Worm (Caenorhabditis elegans) whole organism, L1 larva: Measurements from ENCODE around the gene ddn-2.

Experiments
- C04F5.9 ChIP-seq: sonication (generic microtip); optimal IDR thresholded peaks from 2 replicates; lab custom pipeline; 2016; ENCODE audit warnings: missing genetic modification characterization, missing compliant biosample characterization
- C34B4.2 ChIP-seq: sonication (generic microtip); optimal IDR thresholded peaks from 2 replicates; lab custom pipeline; 2017; ENCODE audit warnings: mild to moderate bottlenecking, missing genetic modification characterization, missing compliant biosample characterization
- ceh-8 ChIP-seq: fragments of 200-800 bp; sonication (Bioruptor generic); optimal IDR thresholded peaks from 2 replicates; lab custom pipeline; 2018; ENCODE audit warnings: mild to moderate bottlenecking, missing genetic modification characterization, moderate library complexity, missing compliant biosample characterization
- ces-1 ChIP-seq: fragments of 150-350 bp; optimal IDR thresholded peaks from 2 replicates; lab custom pipeline; 2014; ENCODE audit warnings: missing biosample characterization, missing genetic modification reagents, missing genetic modification characterization
- dsc-1 ChIP-seq: sonication (generic microtip); optimal IDR thresholded peaks from 2 replicates; lab custom pipeline; 2016; ENCODE audit warnings: mild to moderate bottlenecking, missing genetic modification characterization, missing compliant biosample characterization
- efl-1 ChIP-seq, 4 experiments: fragments of 150-350 bp; optimal IDR thresholded peaks in 3 of 4; peaks in 1 of 4; 1 replicate in 1 of 4; 2 replicates in 3 of 4; lab custom pipeline; 2014; ENCODE audit warnings: missing biosample characterization in 2 of 4, missing genetic modification characterization in 2 of 4, missing genetic modification reagents in 2 of 4
- egl-27 ChIP-seq, 2 experiments: fragments of 150-350 bp in 1 of 2; sonication (generic microtip); optimal IDR thresholded peaks; 3 replicates each; lab custom pipeline; 2017 to 2018; ENCODE audit warnings: missing biosample characterization in 2 of 2, missing genetic modification characterization in 2 of 2, missing genetic modification reagents in 2 of 2
- elt-2 ChIP-seq: sonication (generic microtip); optimal IDR thresholded peaks from 2 replicates; lab custom pipeline; 2016; ENCODE audit warnings: missing genetic modification characterization, mild to moderate bottlenecking, inconsistent platforms, missing compliant biosample characterization, missing genetic modification reagents
- ets-5 ChIP-seq: fragments of 200-800 bp; sonication (Bioruptor generic); IDR thresholded peaks from 2 replicates; pipeline ENCODE4 v1.3.6; 2022; ENCODE audit warnings: missing genetic modification characterization, missing compliant biosample characterization
- fkh-10 ChIP-seq: sonication (generic microtip); optimal IDR thresholded peaks from 2 replicates; lab custom pipeline; 2017; ENCODE audit warnings: missing biosample characterization, missing genetic modification reagents, missing genetic modification characterization
- fos-1 ChIP-seq: fragments of 150-350 bp; optimal IDR thresholded peaks from 2 replicates; lab custom pipeline; 2014; ENCODE audit warnings: missing biosample characterization, missing genetic modification characterization
- grh-1 ChIP-seq: fragments of 200-800 bp; sonication (Bioruptor generic); IDR thresholded peaks from 2 replicates; pipeline ENCODE4 v1.3.6; 2022; ENCODE audit warnings: missing genetic modification reagents, missing genetic modification characterization, missing compliant biosample characterization
- hpl-2 ChIP-seq: fragments of 150-350 bp; optimal IDR thresholded peaks from 2 replicates; lab custom pipeline; 2014; ENCODE audit warnings: missing biosample characterization, missing genetic modification reagents, missing genetic modification characterization
- isw-1 ChIP-seq: fragments of 200-800 bp; sonication (Bioruptor generic); IDR thresholded peaks from 2 replicates; pipeline ENCODE4 v1.3.6; 2022; ENCODE audit warnings: missing genetic modification characterization, missing compliant biosample characterization
- jun-1 ChIP-seq: fragments of 150-350 bp; optimal IDR thresholded peaks from 2 replicates; lab custom pipeline; 2014; ENCODE audit warnings: missing biosample characterization, missing genetic modification reagents, missing genetic modification characterization
- lin-39 ChIP-seq: fragments of 150-350 bp; optimal IDR thresholded peaks from 2 replicates; lab custom pipeline; 2014; ENCODE audit warnings: missing biosample characterization, missing genetic modification reagents, missing genetic modification characterization
- lir-3 ChIP-seq: sonication (generic microtip); optimal IDR thresholded peaks from 2 replicates; lab custom pipeline; 2016; ENCODE audit warnings: mild to moderate bottlenecking, missing genetic modification characterization, moderate library complexity, missing compliant biosample characterization; ENCODE audit not compliant: poor library complexity
- mep-1 ChIP-seq: fragments of 150-350 bp; optimal IDR thresholded peaks from 2 replicates; lab custom pipeline; 2014; ENCODE audit warnings: missing biosample characterization, missing genetic modification characterization
- nhr-11 ChIP-seq: fragments of 150-350 bp; optimal IDR thresholded peaks from 2 replicates; lab custom pipeline; 2014; ENCODE audit warnings: missing biosample characterization, missing genetic modification characterization
- nhr-237 ChIP-seq: fragments of 150-350 bp; optimal IDR thresholded peaks from 2 replicates; lab custom pipeline; 2014; ENCODE audit warnings: missing biosample characterization, missing genetic modification characterization
- nhr-71 ChIP-seq: sonication (generic microtip); optimal IDR thresholded peaks from 2 replicates; lab custom pipeline; 2016; ENCODE audit warnings: mild to moderate bottlenecking, missing genetic modification characterization, moderate library complexity, missing compliant biosample characterization
- nhr-77 ChIP-seq: fragments of 150-350 bp; optimal IDR thresholded peaks from 2 replicates; lab custom pipeline; 2014; ENCODE audit warnings: missing biosample characterization, missing genetic modification characterization
- nhr-90 ChIP-seq: sonication (generic microtip); optimal IDR thresholded peaks from 2 replicates; lab custom pipeline; 2016; ENCODE audit warnings: mild to moderate bottlenecking, missing genetic modification characterization, missing compliant biosample characterization; ENCODE audit not compliant: poor library complexity
- pax-3 ChIP-seq: fragments of 200-800 bp; sonication (Bioruptor generic); optimal IDR thresholded peaks from 2 replicates; lab custom pipeline; 2018; ENCODE audit warnings: mild to moderate bottlenecking, missing genetic modification characterization, moderate library complexity, missing compliant biosample characterization
- pqm-1 ChIP-seq: sonication (generic microtip); optimal IDR thresholded peaks from 3 replicates; lab custom pipeline; 2017; ENCODE audit warnings: missing biosample characterization, missing genetic modification characterization
- rnt-1 ChIP-seq: sonication (generic microtip); optimal IDR thresholded peaks from 2 replicates; lab custom pipeline; 2016; ENCODE audit warnings: mild to moderate bottlenecking, missing genetic modification characterization, moderate library complexity, missing compliant biosample characterization
- snpc-4 ChIP-seq: fragments of 150-350 bp; optimal IDR thresholded peaks from 2 replicates; lab custom pipeline; 2014; ENCODE audit warnings: missing biosample characterization, missing genetic modification characterization
- sptf-1 ChIP-seq: fragments of 150-350 bp; optimal IDR thresholded peaks from 2 replicates; lab custom pipeline; 2014; ENCODE audit warnings: missing biosample characterization, missing genetic modification characterization
- swsn-7 ChIP-seq: sonication (generic microtip); optimal IDR thresholded peaks from 2 replicates; lab custom pipeline; 2016; ENCODE audit warnings: missing genetic modification characterization, missing compliant biosample characterization
- tlp-1 ChIP-seq: fragments of 150-350 bp; optimal IDR thresholded peaks from 2 replicates; lab custom pipeline; 2014; ENCODE audit warnings: missing biosample characterization, missing genetic modification characterization
- unc-30 ChIP-seq: sonication (generic microtip); optimal IDR thresholded peaks from 2 replicates; lab custom pipeline; 2017; ENCODE audit warnings: missing biosample characterization, missing genetic modification characterization
- unc-98 ChIP-seq: fragments of 200-800 bp; sonication (Bioruptor generic); IDR thresholded peaks from 2 replicates; pipeline ENCODE4 v1.3.6; 2022; ENCODE audit warnings: missing genetic modification characterization, missing compliant biosample characterization
- vab-15 ChIP-seq: sonication (generic microtip); optimal IDR thresholded peaks from 2 replicates; lab custom pipeline; 2017; ENCODE audit warnings: missing genotype, mild to moderate bottlenecking, missing genetic modification characterization, missing compliant biosample characterization
- xbp-1 ChIP-seq: sonication (generic microtip); optimal IDR thresholded peaks from 2 replicates; lab custom pipeline; 2016; ENCODE audit warnings: missing genetic modification characterization, missing compliant biosample characterization
- zip-4 ChIP-seq: fragments of 200-800 bp; sonication (Bioruptor generic); optimal IDR thresholded peaks from 2 replicates; lab custom pipeline; 2018; ENCODE audit warnings: mild to moderate bottlenecking, missing genetic modification characterization, moderate library complexity, missing compliant biosample characterization

The ddn-2 gene

ce11 chrII:12892407-12892806, 16.5 kb upstream of the ddn-2 start:
- TF ChIP-seq elt-2 (tag; lab: Kevin White, UChicago): peak; percentile 14
- no peak for TF ChIP-seq ceh-8

ce11 chrII:12895078-12895670, 13.7 kb upstream of the ddn-2 start, which contains the start of the genes clec-62 and clec-63:
Gene clec-62 (minus strand): TSS chrII:12895128.
Gene clec-63 (plus strand): TSS chrII:12895638.
- TF ChIP-seq fos-1 (tag; lab: Kevin White, UChicago): no peak
- peak; percentile 21 for TF ChIP-seq pax-3 (tag; lab: Kevin White, UChicago)
- peak; percentile 35 for TF ChIP-seq pqm-1 (tag; lab: Kevin White, UChicago)
- TF ChIP-seq sptf-1: no peak
- no peak for TF ChIP-seq dsc-1 (tag; lab: Kevin White, UChicago)
- peak; percentile 55 for TF ChIP-seq tlp-1
- TF ChIP-seq nhr-71 (tag; lab: Kevin White, UChicago): no peak
- peak; percentile 81 for TF ChIP-seq elt-2 (tag; lab: Kevin White, UChicago)
- TF ChIP-seq nhr-237 (tag; lab: Kevin White, UChicago): no peak
- TF ChIP-seq fkh-10 (GFP tag; lab: Kevin White, UChicago): no peak

- no peak for TF ChIP-seq ets-5 (GFP tag; lab: Robert Waterston, UW)
- no peak for TF ChIP-seq tlp-1
- TF ChIP-seq nhr-237 (tag; lab: Kevin White, UChicago): no peak
- no peak for TF ChIP-seq nhr-71 (tag; lab: Kevin White, UChicago)
- no peak for TF ChIP-seq ceh-8
These were observed 12.2 kb upstream of the ddn-2 start for ce11 chrII:12896666-12897065.

ce11 chrII:12897361-12897760, 11.5 kb upstream of the ddn-2 start:
- TF ChIP-seq unc-30 (no peak), efl-1 (optimal IDR thresholded peaks at IDR 0.05; lab: Kevin White, UChicago) (no peak), efl-1 (GFP tag; optimal IDR thresholded peaks at IDR 0.05 in 1 of 2; lab: Kevin White, UChicago) (peak in 1 of 2 experiments; percentile 69)

DNA sequence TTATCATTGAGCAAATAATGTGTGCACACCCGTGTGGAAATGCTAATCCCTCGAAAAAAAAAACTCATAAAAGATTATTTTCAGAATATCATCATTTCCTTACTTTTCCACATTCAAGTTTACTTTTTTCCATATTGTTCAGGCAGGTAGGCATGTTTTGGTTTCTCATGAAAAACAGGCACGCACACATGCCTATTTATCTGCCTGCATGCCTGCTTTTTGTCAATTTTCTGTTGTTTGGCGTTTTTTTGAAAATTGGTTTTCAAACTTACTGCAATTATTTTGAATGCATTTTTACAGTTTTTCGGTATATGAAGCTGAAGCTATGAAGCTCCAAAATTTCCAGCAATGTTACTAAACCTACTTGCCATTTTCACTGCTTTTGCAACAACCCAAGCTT, 10.9 kb upstream of the ddn-2 start, which contains the start of gene clec-64:
Gene clec-64 (plus strand): TSS at position 301 of the 400 bp plus-strand sequence.
- no peak for TF ChIP-seq C04F5.9 (tag; lab: Kevin White, UChicago)
- no peak for TF ChIP-seq nhr-77 (tag; lab: Kevin White, UChicago)
- TF ChIP-seq isw-1: no peak
- TF ChIP-seq nhr-11 (tag; lab: Kevin White, UChicago): no peak
- TF ChIP-seq nhr-90 (tag; lab: Kevin White, UChicago): no peak
- no peak for TF ChIP-seq zip-4 (GFP tag; lab: Kevin White, UChicago)
- no peak for TF ChIP-seq xbp-1 (tag; lab: Kevin White, UChicago)
- no peak for TF ChIP-seq rnt-1 (tag; lab: Kevin White, UChicago)
- TF ChIP-seq C34B4.2 (tag; lab: Kevin White, UChicago): no peak
- no peak for TF ChIP-seq jun-1 (tag; lab: Kevin White, UChicago)
- no peak for TF ChIP-seq snpc-4
- no peak for TF ChIP-seq swsn-7 (tag; lab: Kevin White, UChicago)
- no peak for TF ChIP-seq egl-27 (tag; optimal IDR thresholded peaks at IDR 0.05; lab: Kevin White, UChicago)
- TF ChIP-seq, all 84 proteins: peak for 0

- TF ChIP-seq grh-1 (no peak), ces-1 (GFP tag; lab: Kevin White, UChicago) (no peak), hpl-2 (GFP tag; lab: Kevin White, UChicago) (no peak), lir-3 (tag; lab: Kevin White, UChicago) (no peak), mep-1 (tag; lab: Kevin White, UChicago) (no peak), lin-39 (tag; lab: Kevin White, UChicago) (no peak), nhr-11 (tag; lab: Kevin White, UChicago) (no peak), unc-98 (GFP tag; lab: Robert Waterston, UW) (no peak), vab-15 (no peak)
These were observed 7.9 kb upstream of the ddn-2 start, which contains the start of gene clec-65 for ce11 chrII:12901025-12901424. Gene clec-65 (plus strand): TSS chrII:12901325.
